Fruit fly (Drosophila melanogaster): ENCODE measurements around the gene Had1.

Had1 gene

DNA sequence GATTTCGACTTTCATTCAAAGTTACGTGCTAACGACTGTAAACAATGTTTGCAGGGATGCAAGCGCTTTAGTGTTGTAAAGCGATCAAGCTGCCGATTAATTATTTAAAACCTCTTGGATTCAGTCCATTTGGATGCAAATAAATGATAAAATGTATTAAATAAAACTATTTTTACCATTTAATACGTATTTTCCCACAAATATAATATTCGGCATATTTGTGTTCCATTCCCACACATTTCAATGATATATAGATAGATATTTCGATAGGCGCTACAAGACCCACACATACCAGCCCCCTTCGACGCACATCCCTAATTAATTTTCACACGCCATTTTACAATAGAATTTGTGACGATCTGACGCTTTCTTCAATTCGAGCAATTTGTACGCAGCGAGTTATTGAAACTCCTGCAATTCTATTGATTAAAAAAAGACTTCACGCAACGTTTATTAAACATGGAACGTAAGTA lies 19.9 kb downstream of the Had1 start, which contains the start of the genes CG32576 and caz (continued):
- TF ChIP-seq Mrtf (GFP tag; IDR thresholded peaks at IDR 0.05) (no peak), CG3163 (GFP tag; optimal IDR thresholded peaks at IDR 0.05) (no peak), gfzf (GFP tag; optimal IDR thresholded peaks at IDR 0.05) (no peak), CG9797 (GFP tag; optimal IDR thresholded peaks at IDR 0.05) (peak; percentile 23), CG1792 (GFP tag; optimal IDR thresholded peaks at IDR 0.05) (no peak), Lpt (GFP tag; optimal IDR thresholded peaks at IDR 0.05) (no peak), CG7271 (tag; optimal IDR thresholded peaks at IDR 0.05) (no peak), CG11247 (GFP tag; IDR thresholded peaks at IDR 0.05) (no peak), CG10366 (GFP tag; IDR thresholded peaks at IDR 0.05) (no peak), Ets65A (GFP tag) (peak; percentile 58), dm (GFP tag; optimal IDR thresholded peaks at IDR 0.05) (no peak), her (GFP tag; optimal IDR thresholded peaks at IDR 0.05) (no peak), CG34376 (GFP tag; optimal IDR thresholded peaks at IDR 0.05) (peak; percentile 16), exex (tag; optimal IDR thresholded peaks at IDR 0.05) (peak; percentile 61), p53 (GFP tag; optimal IDR thresholded peaks at IDR 0.05) (no peak), HLH4C (GFP tag; IDR thresholded peaks at IDR 0.05; ENCODE audit: partially characterized antibody) (peak; percentile 55; the same call in 2 of the 3 replicates), Bteb2 (GFP tag; optimal IDR thresholded peaks at IDR 0.05) (no peak), Bgb (GFP tag; IDR thresholded peaks at IDR 0.05; ENCODE audit: partially characterized antibody) (peak; percentile 35), CG13894 (tag; optimal IDR thresholded peaks at IDR 0.05) (no peak), pum (GFP tag; optimal IDR thresholded peaks at IDR 0.05) (no peak), jigr1 (GFP tag; IDR thresholded peaks at IDR 0.05) (no peak), CG2712 (tag; optimal IDR thresholded peaks at IDR 0.05) (peak; percentile 47), fd3F (GFP tag; optimal IDR thresholded peaks at IDR 0.05) (peak; percentile 13), CG30403 (GFP tag; optimal IDR thresholded peaks at IDR 0.05) (peak; percentile 56), wek (GFP tag; optimal IDR thresholded peaks at IDR 0.05) (no peak), luna (GFP tag; optimal IDR thresholded peaks at IDR 0.05) (no peak), CG1647 (GFP tag; optimal IDR thresholded peaks at IDR 0.05) (no peak), CG13424 (tag; optimal IDR thresholded peaks at IDR 0.05) (peak; percentile 59), sqz (GFP tag; optimal IDR thresholded peaks at IDR 0.05) (no peak), CG17612 (GFP tag; IDR thresholded peaks at IDR 0.05) (no peak), CG30020 (tag; optimal IDR thresholded peaks at IDR 0.05) (peak; percentile 94), gcm2 (GFP tag; optimal IDR thresholded peaks at IDR 0.05) (no peak), Pdp1 (GFP tag; optimal IDR thresholded peaks at IDR 0.05) (peak in 1 of 2 experiments; percentile 12), CG1832 (GFP tag; optimal IDR thresholded peaks at IDR 0.05) (no peak), trem (tag; optimal IDR thresholded peaks at IDR 0.05) (peak; percentile 60), CG6175 (GFP tag; IDR thresholded peaks at IDR 0.05) (no peak), CG13624 (GFP tag; optimal IDR thresholded peaks at IDR 0.05) (no peak), ham (GFP tag; IDR thresholded peaks at IDR 0.05) (no peak), CG11696 (GFP tag; IDR thresholded peaks at IDR 0.05) (no peak), Ssrp (tag; optimal IDR thresholded peaks at IDR 0.05) (no peak), chm (GFP tag; IDR thresholded peaks at IDR 0.05) (no peak), Neu2 (GFP tag; optimal IDR thresholded peaks at IDR 0.05; ENCODE audit: borderline replicate concordance) (no peak), CG2889 (GFP tag; IDR thresholded peaks at IDR 0.05) (no peak), dmrt11E (tag; optimal IDR thresholded peaks at IDR 0.05) (peak; percentile 14), CG2129 (GFP tag; IDR thresholded peaks at IDR 0.05; ENCODE audit: partially characterized antibody) (peak; percentile 39; the same call in 1 of the 2 replicates), CG18262 (tag; optimal IDR thresholded peaks at IDR 0.05) (peak; percentile 26), jumu (GFP tag; optimal IDR thresholded peaks at IDR 0.05) (no peak), CG12391 (tag; optimal IDR thresholded peaks at IDR 0.05) (peak; percentile 61), CG4820 (GFP tag; optimal IDR thresholded peaks at IDR 0.05) (peak; percentile 18), Fer1 (GFP tag; optimal IDR thresholded peaks at IDR 0.05) (no peak), CG33213 (GFP tag; optimal IDR thresholded peaks at IDR 0.05) (no peak)

Measured in whole organism, embryonic.